Worm (Caenorhabditis elegans): ENCODE measurements around the gene H14E04.2.

Gene H14E04.2

DNA sequence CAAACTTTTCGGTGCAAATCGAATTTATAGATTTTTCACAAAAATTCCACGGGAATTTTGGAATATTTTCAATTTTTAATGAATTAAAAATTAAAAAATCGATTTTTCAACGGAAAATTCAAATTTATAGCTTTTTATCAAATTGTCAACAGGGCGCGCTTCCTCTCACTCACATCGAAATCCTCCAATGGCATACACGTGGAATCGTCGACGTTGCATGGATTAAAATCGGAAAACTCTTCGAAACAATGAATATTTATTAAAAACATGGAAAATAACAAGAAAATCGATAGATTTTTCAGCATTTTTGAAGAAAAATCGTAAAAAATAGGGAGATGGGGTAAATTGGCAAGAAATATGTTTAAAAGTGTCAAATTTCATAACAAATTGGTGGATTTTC, 46.7 kb upstream of the H14E04.2 start, which contains the start of gene Y54F10BM.12:
TSS of gene Y54F10BM.12 (minus strand) at position 344 of the 400 bp plus-strand sequence.
- TF ChIP-seq php-3 (GFP tag; IDR thresholded peaks at IDR 0.05) (no peak), unc-62 (GFP tag; optimal IDR thresholded peaks at IDR 0.05 in 1 of 2) (peak in 1 of 2 experiments; percentile 94), unc-62 (tag; optimal IDR thresholded peaks at IDR 0.05) (no peak)

ce11 chrIII:2330389-2330788, 45.6 kb upstream of the H14E04.2 start:
- TF ChIP-seq lir-3 (tag; optimal IDR thresholded peaks at IDR 0.05) (no peak), rbr-2 (tag; optimal IDR thresholded peaks at IDR 0.05) (no peak)

- TF ChIP-seq egl-27 (tag; optimal IDR thresholded peaks at IDR 0.05) (no peak), hmg-1.1 (GFP tag; IDR thresholded peaks at IDR 0.05) (0 out of 2 replicates have a peak, but pooled peaks have one; percentile 42), lin-38 (GFP tag; IDR thresholded peaks at IDR 0.05) (peak; percentile 92), hif-1 (tag; optimal IDR thresholded peaks at IDR 0.05) (no peak), nhr-11 (tag; optimal IDR thresholded peaks at IDR 0.05) (no peak), dpl-1 (GFP tag; optimal IDR thresholded peaks at IDR 0.05) (peak; percentile 85), hlh-30 (tag; optimal IDR thresholded peaks at IDR 0.05; ENCODE audit: insufficient read depth) (peak; percentile 29), saeg-2 (GFP tag; IDR thresholded peaks at IDR 0.05) (no peak), Y48G9A.11 (GFP tag; IDR thresholded peaks at IDR 0.05) (peak; percentile 43; the same call in 1 of the 2 replicates), lsy-2 (tag; optimal IDR thresholded peaks at IDR 0.05) (peak in 1 of 2 experiments; percentile 21)
Observed at ce11 chrIII:2331033-2331625, 44.9 kb upstream of the H14E04.2 start, which contains the start of the genes Y54F10BM.13 and ppm-1.D. Y54F10BM.13 (minus strand) TSS chrIII:2331083. ppm-1.D (plus strand) TSS chrIII:2331572.

- TF ChIP-seq F26F4.8 (GFP tag; conservative IDR thresholded peaks at IDR 0.05) (no peak), T20F7.1 (GFP tag; optimal IDR thresholded peaks at IDR 0.05) (no peak), dmd-8 (GFP tag; IDR thresholded peaks at IDR 0.05) (no peak), lin-29 (GFP tag; IDR thresholded peaks at IDR 0.05) (no peak), spr-1 (tag; optimal IDR thresholded peaks at IDR 0.05) (no peak)
Observed at ce11 chrIII:2343273-2343672, 32.7 kb upstream of the H14E04.2 start, which contains the start of gene phf-5. phf-5 (plus strand) TSS chrIII:2343573.

- TF ChIP-seq unc-39 (tag; optimal IDR thresholded peaks at IDR 0.05) (no peak), cey-2 (tag; optimal IDR thresholded peaks at IDR 0.05; ENCODE audit: borderline replicate concordance, insufficient read depth) (no peak), spr-3 (GFP tag; optimal IDR thresholded peaks at IDR 0.05) (no peak), D1046.2 (GFP tag; IDR thresholded peaks at IDR 0.05) (no peak)
Observed at ce11 chrIII:2347291-2347690, 28.7 kb upstream of the H14E04.2 start, which contains the start of gene gip-1. gip-1 (plus strand) TSS chrIII:2347591.

DNA sequence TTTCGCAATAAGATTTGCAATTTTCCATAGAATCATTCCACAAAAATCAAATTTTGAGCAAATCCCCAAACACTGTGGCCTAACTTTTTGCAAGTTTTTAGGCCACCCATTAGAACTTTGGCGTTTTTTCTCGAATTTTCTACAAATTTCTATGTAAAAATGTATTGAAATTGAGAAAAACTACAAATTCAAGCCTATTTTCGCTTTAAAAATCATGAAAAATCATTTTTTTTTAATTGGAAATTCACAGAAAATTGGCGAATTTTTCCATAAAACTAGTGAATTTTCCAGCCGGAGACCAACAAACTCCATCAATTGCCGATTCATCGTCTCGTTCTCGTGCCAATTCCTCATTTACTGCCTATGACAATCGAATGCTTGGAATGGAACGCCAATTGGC, 26.0 kb upstream of the H14E04.2 start:
- no peak for TF ChIP-seq mxl-2 (GFP tag; conservative IDR thresholded peaks at IDR 0.05)
- TF ChIP-seq F10B5.3 (tag; optimal IDR thresholded peaks at IDR 0.05): no peak
- no peak for TF ChIP-seq daf-16 (GFP tag; optimal IDR thresholded peaks at IDR 0.05)
- no peak for TF ChIP-seq daf-16 (tag; optimal IDR thresholded peaks at IDR 0.05)
- no peak for TF ChIP-seq nhr-237 (tag; optimal IDR thresholded peaks at IDR 0.05)
- TF ChIP-seq egl-43 (GFP tag; IDR thresholded peaks at IDR 0.05): no peak
- TF ChIP-seq Y105C5A.15 (GFP tag; IDR thresholded peaks at IDR 0.05): no peak
- no peak for TF ChIP-seq dmd-9 (GFP tag; IDR thresholded peaks at IDR 0.05)
- TF ChIP-seq gei-8 (GFP tag; optimal IDR thresholded peaks at IDR 0.05): no peak
- no peak for TF ChIP-seq unc-62 (GFP tag; optimal IDR thresholded peaks at IDR 0.05 in 1 of 2)
- no peak for TF ChIP-seq unc-62 (tag; optimal IDR thresholded peaks at IDR 0.05)
- no peak for TF ChIP-seq nhr-28 (tag; optimal IDR thresholded peaks at IDR 0.05)
- no peak for TF ChIP-seq T26A8.4 (GFP tag; IDR thresholded peaks at IDR 0.05)
- TF ChIP-seq lin-1 (GFP tag; IDR thresholded peaks at IDR 0.05): no peak
- TF ChIP-seq lin-39 (tag; optimal IDR thresholded peaks at IDR 0.05): no peak
- no peak for TF ChIP-seq Y5F2A.4 (GFP tag; optimal IDR thresholded peaks at IDR 0.05)
